Fruit fly (Drosophila melanogaster) whole organism, pupa: ENCODE results near the gene pHCl-1.

Experiments used
- CG13204 ChIP-seq: fragments of 200-800 bp; sonication (Bioruptor generic); optimal IDR thresholded peaks from 2 replicates; lab custom pipeline; 2018; ENCODE audit warnings: missing biosample characterization, mild to moderate bottlenecking, missing genetic modification characterization, moderate library complexity
- CG17806 ChIP-seq: fragments of 200-800 bp; sonication (Bioruptor generic); optimal IDR thresholded peaks from 2 replicates; lab custom pipeline; 2018; ENCODE audit warnings: missing biosample characterization, mild to moderate bottlenecking, missing genetic modification characterization, moderate library complexity
- CG34367 ChIP-seq: fragments of 200-800 bp; sonication (Bioruptor generic); optimal IDR thresholded peaks from 2 replicates; lab custom pipeline; 2018; ENCODE audit warnings: missing biosample characterization, mild to moderate bottlenecking, missing genetic modification characterization
- CG4496 ChIP-seq: fragments of 200-800 bp; sonication (Bioruptor generic); IDR thresholded peaks from 3 replicates; pipeline ENCODE4 v1.3.6; 2022; ENCODE audit warnings: missing biosample characterization, missing genetic modification characterization
- CG8159 ChIP-seq: fragments of 200-800 bp; sonication (Bioruptor generic); optimal IDR thresholded peaks from 3 replicates; lab custom pipeline; 2018; ENCODE audit warnings: missing biosample characterization, mild to moderate bottlenecking, missing genetic modification characterization, moderate library complexity
- D1 ChIP-seq: fragments of 200-800 bp; sonication (Bioruptor generic); optimal IDR thresholded peaks from 2 replicates; lab custom pipeline; 2018; ENCODE audit warnings: missing biosample characterization, mild to moderate bottlenecking, missing genetic modification characterization, moderate library complexity
- EcR ChIP-seq: fragments of 200-800 bp; sonication (Bioruptor generic); optimal IDR thresholded peaks from 3 replicates; lab custom pipeline; 2019; ENCODE audit warnings: missing biosample characterization, missing genetic modification characterization, mild to moderate bottlenecking, moderate library complexity, missing genetic modification reagents
- Pif1A ChIP-seq: fragments of 200-800 bp; sonication (Bioruptor generic); optimal IDR thresholded peaks from 3 replicates; lab custom pipeline; 2016; ENCODE audit warnings: missing biosample characterization, missing genetic modification characterization
- Snoo ChIP-seq: fragments of 200-800 bp; sonication (Bioruptor generic); optimal IDR thresholded peaks from 3 replicates; lab custom pipeline; 2017; ENCODE audit warnings: missing biosample characterization, mild to moderate bottlenecking, missing genetic modification characterization, inconsistent platforms
- fd96Ca ChIP-seq: fragments of 200-800 bp; sonication (Bioruptor generic); IDR thresholded peaks from 3 replicates; pipeline ENCODE4 v1.3.6; 2022; ENCODE audit warnings: missing biosample characterization, missing genetic modification characterization
- rn ChIP-seq: fragments of 200-800 bp; sonication (Bioruptor generic); IDR thresholded peaks from 2 replicates; pipeline ENCODE4 v1.3.6; 2022; ENCODE audit warnings: missing biosample characterization, missing genetic modification characterization

DNA sequence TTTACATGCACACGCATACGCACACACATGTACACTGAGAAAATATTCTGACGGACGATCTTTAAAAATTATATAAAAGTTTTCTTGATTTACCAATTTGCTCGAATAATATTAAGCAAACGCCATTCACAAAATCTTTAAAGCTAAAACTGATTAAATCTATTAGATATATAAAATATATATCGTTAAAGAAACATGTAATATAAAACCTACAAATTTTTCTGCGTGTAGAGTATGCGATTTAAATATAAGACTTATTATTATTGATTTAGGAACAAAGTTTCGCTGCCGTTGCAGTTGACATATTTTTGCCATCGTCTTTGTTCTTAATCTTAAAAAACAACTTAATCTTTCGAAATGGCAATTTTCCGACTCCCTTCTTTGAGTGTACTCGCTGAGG, 21.3 kb downstream of the pHCl-1 start:
- no peak for TF ChIP-seq CG34367 (tag; lab: Kevin White, UChicago)
- no peak for TF ChIP-seq fd96Ca (GFP tag; lab: Robert Waterston, UW)
- TF ChIP-seq CG13204 (GFP tag; lab: Kevin White, UChicago): no peak
- no peak for TF ChIP-seq Snoo (tag; lab: Kevin White, UChicago)
- no peak for TF ChIP-seq CG4496 (GFP tag; lab: Robert Waterston, UW)
- peak; percentile 54 for TF ChIP-seq CG8159 (tag; lab: Kevin White, UChicago)
- no peak for TF ChIP-seq Pif1A (GFP tag; lab: Kevin White, UChicago)
- no peak for TF ChIP-seq CG17806
- TF ChIP-seq rn (GFP tag; lab: Robert Waterston, UW): no peak
- TF ChIP-seq D1: no peak
- no peak for TF ChIP-seq EcR
